Worm (Caenorhabditis elegans): ENCODE measurements around the gene T21E8.7.
A peak's percentile ranks its signal among the peaks of the same experiment; 100 is the strongest.

Gene T21E8.7

ce11 chrX:10933308-10934014 lies 50.2 kb downstream of the T21E8.7 start:
- no peak for TF ChIP-seq lin-32 (GFP tag; optimal IDR thresholded peaks at IDR 0.05)
- no peak for TF ChIP-seq mab-5 (tag; optimal IDR thresholded peaks at IDR 0.05)
- TF ChIP-seq unc-120 (tag; optimal IDR thresholded peaks at IDR 0.05; ENCODE audit: poor library complexity, severe bottlenecking), result no peak
- TF ChIP-seq tbx-8 (GFP tag; optimal IDR thresholded peaks at IDR 0.05), result no peak
- no peak for TF ChIP-seq mep-1 (tag; optimal IDR thresholded peaks at IDR 0.05)
- TF ChIP-seq ces-1 (GFP tag; optimal IDR thresholded peaks at IDR 0.05), result peak; percentile 79
- no peak for TF ChIP-seq zip-8 (tag; optimal IDR thresholded peaks at IDR 0.05)

Measured in whole organism, mixed stage, embryonic.